Worm (Caenorhabditis elegans) whole organism, L1 larva: Measurements from ENCODE around the gene C54C6.11.

Source experiments
- aha-1 ChIP-seq: fragments of 150-350 bp; optimal IDR thresholded peaks from 2 replicates; lab custom pipeline; 2014; ENCODE audit warnings: missing biosample characterization, missing genetic modification characterization
- blmp-1 ChIP-seq: fragments of 150-350 bp; optimal IDR thresholded peaks from 2 replicates; lab custom pipeline; 2014; ENCODE audit warnings: missing biosample characterization, missing genetic modification characterization
- ceh-82 ChIP-seq, 3 experiments: fragments of 150-350 bp in 1 of 3; sonication (generic microtip) in 2 of 3; optimal IDR thresholded peaks; 2 replicates each; lab custom pipeline; 2014 to 2017; ENCODE audit warnings: missing biosample characterization in 3 of 3, missing genetic modification characterization in 3 of 3
- ceh-88 ChIP-seq: fragments of 200-800 bp; sonication (Bioruptor generic); IDR thresholded peaks from 2 replicates; pipeline ENCODE4 v1.3.6; 2022; ENCODE audit warnings: missing genetic modification characterization, missing compliant biosample characterization
- ces-1 ChIP-seq: fragments of 150-350 bp; optimal IDR thresholded peaks from 2 replicates; lab custom pipeline; 2014; ENCODE audit warnings: missing biosample characterization, missing genetic modification reagents, missing genetic modification characterization
- dpl-1 ChIP-seq, 3 experiments: fragments of 150-350 bp in 2 of 3; sonication (generic microtip) in 1 of 3; optimal IDR thresholded peaks; 2 replicates each; lab custom pipeline; 2014 to 2017; ENCODE audit warnings: missing biosample characterization in 3 of 3, missing genetic modification characterization in 3 of 3, missing genetic modification reagents in 3 of 3
- efl-1 ChIP-seq, 4 experiments: fragments of 150-350 bp; optimal IDR thresholded peaks in 3 of 4; peaks in 1 of 4; 1 replicate in 1 of 4; 2 replicates in 3 of 4; lab custom pipeline; 2014; ENCODE audit warnings: missing biosample characterization in 2 of 4, missing genetic modification characterization in 2 of 4, missing genetic modification reagents in 2 of 4
- efl-3 ChIP-seq: fragments of 200-800 bp; sonication (Bioruptor generic); optimal IDR thresholded peaks from 2 replicates; lab custom pipeline; 2018; ENCODE audit warnings: mild to moderate bottlenecking, missing genetic modification characterization, missing compliant biosample characterization
- egl-13 ChIP-seq: sonication (generic microtip); optimal IDR thresholded peaks from 2 replicates; lab custom pipeline; 2016; ENCODE audit warnings: missing genotype, missing genetic modification reagents, missing genetic modification characterization, missing compliant biosample characterization
- fkh-10 ChIP-seq: sonication (generic microtip); optimal IDR thresholded peaks from 2 replicates; lab custom pipeline; 2017; ENCODE audit warnings: missing biosample characterization, missing genetic modification reagents, missing genetic modification characterization
- grh-1 ChIP-seq: fragments of 200-800 bp; sonication (Bioruptor generic); IDR thresholded peaks from 2 replicates; pipeline ENCODE4 v1.3.6; 2022; ENCODE audit warnings: missing genetic modification reagents, missing genetic modification characterization, missing compliant biosample characterization
- hlh-4 ChIP-seq: sonication (generic microtip); optimal IDR thresholded peaks from 2 replicates; lab custom pipeline; 2016; ENCODE audit warnings: mild to moderate bottlenecking, missing genetic modification characterization, missing compliant biosample characterization
- irx-1 ChIP-seq: sonication (generic microtip); optimal IDR thresholded peaks from 2 replicates; lab custom pipeline; 2016; ENCODE audit warnings: missing genetic modification characterization, missing compliant biosample characterization
- isw-1 ChIP-seq: fragments of 200-800 bp; sonication (Bioruptor generic); IDR thresholded peaks from 2 replicates; pipeline ENCODE4 v1.3.6; 2022; ENCODE audit warnings: missing genetic modification characterization, missing compliant biosample characterization
- jun-1 ChIP-seq: fragments of 150-350 bp; optimal IDR thresholded peaks from 2 replicates; lab custom pipeline; 2014; ENCODE audit warnings: missing biosample characterization, missing genetic modification reagents, missing genetic modification characterization
- lin-14 ChIP-seq: fragments of 200-800 bp; sonication (Bioruptor generic); optimal IDR thresholded peaks from 2 replicates; lab custom pipeline; 2018; ENCODE audit warnings: mild to moderate bottlenecking, missing genetic modification characterization, moderate library complexity, missing compliant biosample characterization
- lin-15B ChIP-seq: fragments of 150-350 bp; sonication (generic microtip); optimal IDR thresholded peaks from 3 replicates; lab custom pipeline; 2014; ENCODE audit warnings: missing biosample characterization, missing genetic modification characterization
- lin-35 ChIP-seq, 2 experiments: fragments of 150-350 bp; optimal IDR thresholded peaks; 2 replicates each; lab custom pipeline; 2014; ENCODE audit warnings: missing biosample characterization in 2 of 2, missing genetic modification characterization in 2 of 2, missing genetic modification reagents in 2 of 2
- lir-3 ChIP-seq: sonication (generic microtip); optimal IDR thresholded peaks from 2 replicates; lab custom pipeline; 2016; ENCODE audit warnings: mild to moderate bottlenecking, missing genetic modification characterization, moderate library complexity, missing compliant biosample characterization; ENCODE audit not compliant: poor library complexity
- mab-9 ChIP-seq: fragments of 200-800 bp; sonication (Bioruptor generic); IDR thresholded peaks from 2 replicates; pipeline ENCODE4 v1.3.6; 2022; ENCODE audit warnings: missing genetic modification reagents, missing genetic modification characterization, missing compliant biosample characterization
- mdl-1 ChIP-seq, 2 experiments: fragments of 150-350 bp; optimal IDR thresholded peaks; 2 replicates each; lab custom pipeline; 2014 to 2017; ENCODE audit warnings: missing biosample characterization in 2 of 2, missing genetic modification characterization in 2 of 2, inconsistent platforms in 1 of 2
- mef-2 ChIP-seq: fragments of 150-350 bp; optimal IDR thresholded peaks from 2 replicates; lab custom pipeline; 2014; ENCODE audit warnings: missing biosample characterization, missing genetic modification characterization
- mep-1 ChIP-seq: fragments of 150-350 bp; optimal IDR thresholded peaks from 2 replicates; lab custom pipeline; 2014; ENCODE audit warnings: missing biosample characterization, missing genetic modification characterization
- nhr-11 ChIP-seq: fragments of 150-350 bp; optimal IDR thresholded peaks from 2 replicates; lab custom pipeline; 2014; ENCODE audit warnings: missing biosample characterization, missing genetic modification characterization
- nhr-19 ChIP-seq: fragments of 200-800 bp; sonication (Bioruptor generic); conservative IDR thresholded peaks from 2 replicates; pipeline ENCODE4 v1.3.6; 2022; ENCODE audit warnings: missing genetic modification characterization, missing compliant biosample characterization
- nhr-237 ChIP-seq: fragments of 150-350 bp; optimal IDR thresholded peaks from 2 replicates; lab custom pipeline; 2014; ENCODE audit warnings: missing biosample characterization, missing genetic modification characterization
- nhr-47 ChIP-seq: sonication (generic microtip); optimal IDR thresholded peaks from 2 replicates; lab custom pipeline; 2016; ENCODE audit warnings: mild to moderate bottlenecking, missing genetic modification characterization, moderate library complexity, missing compliant biosample characterization
- nhr-71 ChIP-seq: sonication (generic microtip); optimal IDR thresholded peaks from 2 replicates; lab custom pipeline; 2016; ENCODE audit warnings: mild to moderate bottlenecking, missing genetic modification characterization, moderate library complexity, missing compliant biosample characterization
- nhr-76 ChIP-seq: sonication (generic microtip); optimal IDR thresholded peaks from 2 replicates; lab custom pipeline; 2017; ENCODE audit warnings: missing biosample characterization, missing genetic modification characterization
- nhr-77 ChIP-seq: fragments of 150-350 bp; optimal IDR thresholded peaks from 2 replicates; lab custom pipeline; 2014; ENCODE audit warnings: missing biosample characterization, missing genetic modification characterization
- nhr-90 ChIP-seq: sonication (generic microtip); optimal IDR thresholded peaks from 2 replicates; lab custom pipeline; 2016; ENCODE audit warnings: mild to moderate bottlenecking, missing genetic modification characterization, missing compliant biosample characterization; ENCODE audit not compliant: poor library complexity
- pag-3 ChIP-seq: sonication (generic microtip); optimal IDR thresholded peaks from 2 replicates; lab custom pipeline; 2017; ENCODE audit warnings: missing genetic modification characterization, mild to moderate bottlenecking, missing compliant biosample characterization, antibody characterized with exemption, borderline replicate concordance; ENCODE audit not compliant: insufficient read depth
- snpc-4 ChIP-seq: fragments of 150-350 bp; optimal IDR thresholded peaks from 2 replicates; lab custom pipeline; 2014; ENCODE audit warnings: missing biosample characterization, missing genetic modification characterization
- snu-23 ChIP-seq: sonication (generic microtip); optimal IDR thresholded peaks from 2 replicates; lab custom pipeline; 2016; ENCODE audit warnings: missing genetic modification characterization, missing compliant biosample characterization
- sox-4 ChIP-seq: sonication (generic microtip); optimal IDR thresholded peaks from 2 replicates; lab custom pipeline; 2016; ENCODE audit warnings: missing genetic modification characterization, missing compliant biosample characterization
- unc-130 ChIP-seq: fragments of 150-350 bp; optimal IDR thresholded peaks from 2 replicates; lab custom pipeline; 2017; ENCODE audit warnings: missing biosample characterization, missing genetic modification characterization, inconsistent platforms
- unc-62 ChIP-seq: fragments of 150-350 bp; optimal IDR thresholded peaks from 2 replicates; lab custom pipeline; 2014; ENCODE audit warnings: missing biosample characterization, missing genetic modification reagents, missing genetic modification characterization
- xbp-1 ChIP-seq: sonication (generic microtip); optimal IDR thresholded peaks from 2 replicates; lab custom pipeline; 2016; ENCODE audit warnings: missing genetic modification characterization, missing compliant biosample characterization
- zip-4 ChIP-seq: fragments of 200-800 bp; sonication (Bioruptor generic); optimal IDR thresholded peaks from 2 replicates; lab custom pipeline; 2018; ENCODE audit warnings: mild to moderate bottlenecking, missing genetic modification characterization, moderate library complexity, missing compliant biosample characterization
- ztf-4 ChIP-seq: fragments of 150-350 bp; optimal IDR thresholded peaks from 2 replicates; lab custom pipeline; 2014; ENCODE audit warnings: missing biosample characterization, missing genetic modification characterization

The C54C6.11 gene

DNA sequence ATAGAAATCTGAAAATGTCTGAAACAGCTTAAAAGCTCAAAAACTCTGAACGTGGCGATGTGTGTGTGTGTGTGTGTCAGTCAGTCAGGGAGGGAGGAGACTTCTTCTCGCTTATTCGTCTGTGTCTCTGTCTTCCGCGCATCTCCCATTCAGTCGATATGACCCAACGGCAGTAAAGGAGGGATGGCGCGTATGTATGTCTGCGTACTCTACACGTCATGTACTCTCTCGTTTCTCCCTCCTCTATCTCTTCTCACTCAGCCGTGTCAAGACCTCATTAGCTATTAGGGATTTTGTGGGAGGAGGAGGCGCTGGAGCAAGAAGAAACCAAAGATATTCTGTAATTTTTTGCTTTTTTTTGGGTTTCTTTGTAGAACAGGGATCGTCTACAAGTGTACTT lies 16.1 kb upstream of the C54C6.11 start (continued):
- peak; percentile 92 for TF ChIP-seq lin-14
- no peak for TF ChIP-seq unc-62 (GFP tag; lab: Kevin White, UChicago)
- TF ChIP-seq nhr-237 (tag; lab: Kevin White, UChicago), result no peak
- TF ChIP-seq mdl-1 (tag; optimal IDR thresholded peaks at IDR 0.05; lab: Kevin White, UChicago), result peak in 1 of 2 experiments; percentile 41
- peak; percentile 82 for TF ChIP-seq mep-1 (tag; lab: Kevin White, UChicago)
- TF ChIP-seq efl-1 (optimal IDR thresholded peaks at IDR 0.05; lab: Kevin White, UChicago), result peak; percentile 60 to 76
- TF ChIP-seq efl-1 (GFP tag; optimal IDR thresholded peaks at IDR 0.05 in 1 of 2; lab: Kevin White, UChicago), result peak; percentile 12 to 78
- no peak; the same call in 1 of the 2 replicates for TF ChIP-seq nhr-19
- TF ChIP-seq mef-2 (tag; lab: Kevin White, UChicago), result no peak
- TF ChIP-seq efl-3 (GFP tag; lab: Kevin White, UChicago), result no peak
- no peak for TF ChIP-seq zip-4 (GFP tag; lab: Kevin White, UChicago)
- TF ChIP-seq xbp-1 (tag; lab: Kevin White, UChicago), result peak; percentile 58
- TF ChIP-seq ceh-88 (GFP tag; lab: Robert Waterston, UW), result no peak; the same call in 1 of the 2 replicates
- TF ChIP-seq snu-23 (GFP tag; lab: Kevin White, UChicago), result peak; percentile 76
- TF ChIP-seq egl-13 (tag; lab: Kevin White, UChicago), result peak; percentile 37
- peak; percentile 1 for TF ChIP-seq fkh-10
- TF ChIP-seq sox-4 (tag; lab: Kevin White, UChicago), result no peak
- TF ChIP-seq unc-130, result no peak
- peak; percentile 19 for TF ChIP-seq lir-3
- TF ChIP-seq nhr-11 (tag; lab: Kevin White, UChicago), result no peak
- no peak for TF ChIP-seq ztf-4 (tag; lab: Kevin White, UChicago)
- TF ChIP-seq nhr-76 (tag; lab: Kevin White, UChicago), result no peak
- TF ChIP-seq hlh-4 (tag; lab: Kevin White, UChicago), result no peak
- peak; percentile 69 for TF ChIP-seq nhr-71 (tag; lab: Kevin White, UChicago)
- TF ChIP-seq ceh-82 (tag; optimal IDR thresholded peaks at IDR 0.05; lab: Kevin White, UChicago), result peak; percentile 54 to 84 (median 59)
- peak; percentile 5 to 52 (median 21) for TF ChIP-seq dpl-1 (GFP tag; optimal IDR thresholded peaks at IDR 0.05; lab: Kevin White, UChicago)
- TF ChIP-seq lin-35 (GFP tag; optimal IDR thresholded peaks at IDR 0.05; lab: Kevin White, UChicago), result peak; percentile 62 to 68
- TF ChIP-seq blmp-1 (tag; lab: Kevin White, UChicago), result peak; percentile 52
- no peak for TF ChIP-seq nhr-77 (tag; lab: Kevin White, UChicago)
- no peak for TF ChIP-seq ces-1 (GFP tag; lab: Kevin White, UChicago)
- no peak for TF ChIP-seq mab-9 (GFP tag; lab: Robert Waterston, UW)

DNA sequence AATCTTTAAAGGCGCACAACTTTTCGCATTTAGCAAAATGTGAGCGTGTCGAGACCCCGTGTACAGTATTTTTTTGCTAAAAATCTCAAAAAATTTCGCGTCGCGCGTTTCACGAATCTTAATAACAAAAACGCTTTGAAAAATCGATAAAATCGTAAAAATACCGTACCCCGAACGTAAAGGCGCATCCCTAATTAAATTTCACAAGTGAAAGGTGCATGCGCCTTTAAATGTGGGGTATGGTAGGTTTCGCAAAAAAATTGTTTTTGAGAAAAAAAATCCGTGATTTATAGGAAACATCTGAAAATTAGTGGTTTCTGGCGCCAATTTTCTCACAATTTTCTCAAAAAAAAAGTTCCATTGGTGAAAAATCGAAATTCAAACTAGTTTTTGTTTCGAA lies 13.9 kb upstream of the C54C6.11 start:
- no peak for TF ChIP-seq isw-1 (GFP tag; lab: Robert Waterston, UW)
- TF ChIP-seq mef-2 (tag; lab: Kevin White, UChicago), result no peak
- no peak for TF ChIP-seq aha-1 (tag; lab: Kevin White, UChicago)
- TF ChIP-seq pag-3 (tag; lab: Kevin White, UChicago), result no peak
- no peak for TF ChIP-seq snpc-4 (tag; lab: Kevin White, UChicago)
- TF ChIP-seq sox-4 (tag; lab: Kevin White, UChicago), result no peak
- TF ChIP-seq nhr-90, result no peak
- TF ChIP-seq grh-1 (GFP tag; lab: Robert Waterston, UW), result no peak
- no peak for TF ChIP-seq ceh-82 (tag; optimal IDR thresholded peaks at IDR 0.05; lab: Kevin White, UChicago)
- no peak for TF ChIP-seq lin-15B (tag; lab: Kevin White, UChicago)
- TF ChIP-seq nhr-71 (tag; lab: Kevin White, UChicago), result no peak
- TF ChIP-seq nhr-47, result no peak
- no peak for TF ChIP-seq irx-1 (tag; lab: Kevin White, UChicago)
- TF ChIP-seq unc-62 (GFP tag; lab: Kevin White, UChicago), result no peak
- no peak for TF ChIP-seq efl-3 (GFP tag; lab: Kevin White, UChicago)
- no peak for TF ChIP-seq hlh-4 (tag; lab: Kevin White, UChicago)
- no peak for TF ChIP-seq nhr-237 (tag; lab: Kevin White, UChicago)
- no peak for TF ChIP-seq jun-1 (tag; lab: Kevin White, UChicago)
